Worm (Caenorhabditis elegans) whole organism, L1 larva: ENCODE results near the gene str-94.
A peak's percentile ranks its signal among the peaks of the same experiment; 100 is the strongest.

Source experiments
- C04F5.9 ChIP-seq: sonication (generic microtip); optimal IDR thresholded peaks from 2 replicates; lab custom pipeline; 2016; ENCODE audit warnings: missing genetic modification characterization, missing compliant biosample characterization
- C16A3.4 ChIP-seq: fragments of 150-350 bp; optimal IDR thresholded peaks from 2 replicates; lab custom pipeline; 2014; ENCODE audit warnings: missing biosample characterization, missing genetic modification characterization
- F16B12.6 ChIP-seq: fragments of 150-350 bp; optimal IDR thresholded peaks from 2 replicates; lab custom pipeline; 2014; ENCODE audit warnings: missing biosample characterization, missing genetic modification characterization
- Y116A8C.19 ChIP-seq: sonication (generic microtip); optimal IDR thresholded peaks from 2 replicates; lab custom pipeline; 2016; ENCODE audit warnings: missing compliant biosample characterization, missing genetic modification characterization, borderline replicate concordance
- alr-1 ChIP-seq: fragments of 200-800 bp; sonication (Bioruptor generic); optimal IDR thresholded peaks from 2 replicates; lab custom pipeline; 2018; ENCODE audit warnings: borderline replicate concordance, mild to moderate bottlenecking, missing genetic modification characterization, missing compliant biosample characterization
- ama-1 ChIP-seq: fragments of 150-350 bp; optimal IDR thresholded peaks from 2 replicates; lab custom pipeline; 2014
- blmp-1 ChIP-seq: fragments of 150-350 bp; optimal IDR thresholded peaks from 2 replicates; lab custom pipeline; 2014; ENCODE audit warnings: missing biosample characterization, missing genetic modification characterization
- ceh-82 ChIP-seq, 3 experiments: fragments of 150-350 bp in 1 of 3; sonication (generic microtip) in 2 of 3; optimal IDR thresholded peaks; 2 replicates each; lab custom pipeline; 2014 to 2017; ENCODE audit warnings: missing biosample characterization in 3 of 3, missing genetic modification characterization in 3 of 3
- ceh-90 ChIP-seq: sonication (generic microtip); optimal IDR thresholded peaks from 2 replicates; lab custom pipeline; 2016; ENCODE audit warnings: missing genetic modification characterization, missing compliant biosample characterization
- dsc-1 ChIP-seq: sonication (generic microtip); optimal IDR thresholded peaks from 2 replicates; lab custom pipeline; 2016; ENCODE audit warnings: mild to moderate bottlenecking, missing genetic modification characterization, missing compliant biosample characterization
- efl-1 ChIP-seq, 4 experiments: fragments of 150-350 bp; optimal IDR thresholded peaks in 3 of 4; peaks in 1 of 4; 1 replicate in 1 of 4; 2 replicates in 3 of 4; lab custom pipeline; 2014; ENCODE audit warnings: missing biosample characterization in 2 of 4, missing genetic modification characterization in 2 of 4, missing genetic modification reagents in 2 of 4
- efl-3 ChIP-seq: fragments of 200-800 bp; sonication (Bioruptor generic); optimal IDR thresholded peaks from 2 replicates; lab custom pipeline; 2018; ENCODE audit warnings: mild to moderate bottlenecking, missing genetic modification characterization, missing compliant biosample characterization
- egl-27 ChIP-seq, 2 experiments: fragments of 150-350 bp in 1 of 2; sonication (generic microtip); optimal IDR thresholded peaks; 3 replicates each; lab custom pipeline; 2017 to 2018; ENCODE audit warnings: missing biosample characterization in 2 of 2, missing genetic modification characterization in 2 of 2, missing genetic modification reagents in 2 of 2
- elt-2 ChIP-seq: sonication (generic microtip); optimal IDR thresholded peaks from 2 replicates; lab custom pipeline; 2016; ENCODE audit warnings: missing genetic modification characterization, mild to moderate bottlenecking, inconsistent platforms, missing compliant biosample characterization, missing genetic modification reagents
- elt-3 ChIP-seq, 6 experiments: fragments of 150-350 bp in 1 of 6; sonication (generic microtip); optimal IDR thresholded peaks; 2 replicates each; lab custom pipeline; 2017 to 2018; ENCODE audit warnings: missing biosample characterization in 6 of 6, missing genetic modification characterization in 6 of 6, inconsistent platforms in 1 of 6
- fkh-10 ChIP-seq: sonication (generic microtip); optimal IDR thresholded peaks from 2 replicates; lab custom pipeline; 2017; ENCODE audit warnings: missing biosample characterization, missing genetic modification reagents, missing genetic modification characterization
- fkh-8 ChIP-seq: sonication (generic microtip); optimal IDR thresholded peaks from 2 replicates; lab custom pipeline; 2016; ENCODE audit warnings: mild to moderate bottlenecking, missing genetic modification characterization, missing compliant biosample characterization
- grh-1 ChIP-seq: fragments of 200-800 bp; sonication (Bioruptor generic); IDR thresholded peaks from 2 replicates; pipeline ENCODE4 v1.3.6; 2022; ENCODE audit warnings: missing genetic modification reagents, missing genetic modification characterization, missing compliant biosample characterization
- jun-1 ChIP-seq: fragments of 150-350 bp; optimal IDR thresholded peaks from 2 replicates; lab custom pipeline; 2014; ENCODE audit warnings: missing biosample characterization, missing genetic modification reagents, missing genetic modification characterization
- lin-13 ChIP-seq: fragments of 150-350 bp; optimal IDR thresholded peaks from 2 replicates; lab custom pipeline; 2014; ENCODE audit warnings: missing biosample characterization, missing genetic modification reagents, missing genetic modification characterization
- lin-14 ChIP-seq: fragments of 200-800 bp; sonication (Bioruptor generic); optimal IDR thresholded peaks from 2 replicates; lab custom pipeline; 2018; ENCODE audit warnings: mild to moderate bottlenecking, missing genetic modification characterization, moderate library complexity, missing compliant biosample characterization
- lin-35 ChIP-seq, 2 experiments: fragments of 150-350 bp; optimal IDR thresholded peaks; 2 replicates each; lab custom pipeline; 2014; ENCODE audit warnings: missing biosample characterization in 2 of 2, missing genetic modification characterization in 2 of 2, missing genetic modification reagents in 2 of 2
- lin-39 ChIP-seq: fragments of 150-350 bp; optimal IDR thresholded peaks from 2 replicates; lab custom pipeline; 2014; ENCODE audit warnings: missing biosample characterization, missing genetic modification reagents, missing genetic modification characterization
- lir-3 ChIP-seq: sonication (generic microtip); optimal IDR thresholded peaks from 2 replicates; lab custom pipeline; 2016; ENCODE audit warnings: mild to moderate bottlenecking, missing genetic modification characterization, moderate library complexity, missing compliant biosample characterization; ENCODE audit not compliant: poor library complexity
- lsy-2 ChIP-seq, 2 experiments: fragments of 150-350 bp; optimal IDR thresholded peaks; 2 replicates each; lab custom pipeline; 2014; ENCODE audit warnings: missing biosample characterization in 2 of 2, missing genetic modification characterization in 2 of 2
- mdl-1 ChIP-seq, 2 experiments: fragments of 150-350 bp; optimal IDR thresholded peaks; 2 replicates each; lab custom pipeline; 2014 to 2017; ENCODE audit warnings: missing biosample characterization in 2 of 2, missing genetic modification characterization in 2 of 2, inconsistent platforms in 1 of 2
- nhr-11 ChIP-seq: fragments of 150-350 bp; optimal IDR thresholded peaks from 2 replicates; lab custom pipeline; 2014; ENCODE audit warnings: missing biosample characterization, missing genetic modification characterization
- nhr-19 ChIP-seq: fragments of 200-800 bp; sonication (Bioruptor generic); conservative IDR thresholded peaks from 2 replicates; pipeline ENCODE4 v1.3.6; 2022; ENCODE audit warnings: missing genetic modification characterization, missing compliant biosample characterization
- nhr-71 ChIP-seq: sonication (generic microtip); optimal IDR thresholded peaks from 2 replicates; lab custom pipeline; 2016; ENCODE audit warnings: mild to moderate bottlenecking, missing genetic modification characterization, moderate library complexity, missing compliant biosample characterization
- nhr-76 ChIP-seq: sonication (generic microtip); optimal IDR thresholded peaks from 2 replicates; lab custom pipeline; 2017; ENCODE audit warnings: missing biosample characterization, missing genetic modification characterization
- nhr-77 ChIP-seq: fragments of 150-350 bp; optimal IDR thresholded peaks from 2 replicates; lab custom pipeline; 2014; ENCODE audit warnings: missing biosample characterization, missing genetic modification characterization
- pag-3 ChIP-seq: sonication (generic microtip); optimal IDR thresholded peaks from 2 replicates; lab custom pipeline; 2017; ENCODE audit warnings: missing genetic modification characterization, mild to moderate bottlenecking, missing compliant biosample characterization, antibody characterized with exemption, borderline replicate concordance; ENCODE audit not compliant: insufficient read depth
- rnt-1 ChIP-seq: sonication (generic microtip); optimal IDR thresholded peaks from 2 replicates; lab custom pipeline; 2016; ENCODE audit warnings: mild to moderate bottlenecking, missing genetic modification characterization, moderate library complexity, missing compliant biosample characterization
- snpc-4 ChIP-seq: fragments of 150-350 bp; optimal IDR thresholded peaks from 2 replicates; lab custom pipeline; 2014; ENCODE audit warnings: missing biosample characterization, missing genetic modification characterization
- sox-4 ChIP-seq: sonication (generic microtip); optimal IDR thresholded peaks from 2 replicates; lab custom pipeline; 2016; ENCODE audit warnings: missing genetic modification characterization, missing compliant biosample characterization
- sup-37 ChIP-seq: fragments of 200-800 bp; sonication (Bioruptor generic); optimal IDR thresholded peaks from 2 replicates; lab custom pipeline; 2018; ENCODE audit warnings: mild to moderate bottlenecking, missing genetic modification characterization, missing compliant biosample characterization
- unc-30 ChIP-seq: sonication (generic microtip); optimal IDR thresholded peaks from 2 replicates; lab custom pipeline; 2017; ENCODE audit warnings: missing biosample characterization, missing genetic modification characterization
- vab-15 ChIP-seq: sonication (generic microtip); optimal IDR thresholded peaks from 2 replicates; lab custom pipeline; 2017; ENCODE audit warnings: missing genotype, mild to moderate bottlenecking, missing genetic modification characterization, missing compliant biosample characterization

The str-94 gene

DNA sequence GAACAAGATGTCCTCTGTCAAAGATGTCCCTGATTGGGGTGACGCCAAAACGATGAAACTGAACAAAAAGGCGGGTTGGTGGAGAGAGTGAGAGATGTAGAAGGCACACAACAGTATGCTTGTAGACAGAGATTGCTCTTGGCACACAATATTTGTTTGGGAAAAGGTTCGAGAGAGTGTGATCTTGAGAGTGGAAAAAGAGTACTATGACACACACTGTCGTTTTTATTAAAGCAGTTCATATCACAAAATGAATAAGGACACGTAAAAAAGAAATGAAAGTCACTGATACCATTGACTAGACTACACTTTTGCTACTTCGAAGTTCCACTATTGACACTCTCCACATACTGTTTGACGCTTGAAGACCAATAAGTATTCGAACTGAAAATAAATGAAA is 6.4 kb upstream of the str-94 start (continued):
- peak in 1 of 2 experiments; percentile 16 for TF ChIP-seq lin-35 (GFP tag; optimal IDR thresholded peaks at IDR 0.05; lab: Kevin White, UChicago)
- no peak for TF ChIP-seq efl-1 (optimal IDR thresholded peaks at IDR 0.05; lab: Kevin White, UChicago)
- peak in 1 of 2 experiments; percentile 81 for TF ChIP-seq efl-1 (GFP tag; optimal IDR thresholded peaks at IDR 0.05 in 1 of 2; lab: Kevin White, UChicago)
- TF ChIP-seq grh-1 (GFP tag; lab: Robert Waterston, UW), result no peak
- TF ChIP-seq lin-39, result no peak
- peak; percentile 37 for TF ChIP-seq lin-14
- TF ChIP-seq unc-30 (tag; lab: Kevin White, UChicago), result no peak

DNA sequence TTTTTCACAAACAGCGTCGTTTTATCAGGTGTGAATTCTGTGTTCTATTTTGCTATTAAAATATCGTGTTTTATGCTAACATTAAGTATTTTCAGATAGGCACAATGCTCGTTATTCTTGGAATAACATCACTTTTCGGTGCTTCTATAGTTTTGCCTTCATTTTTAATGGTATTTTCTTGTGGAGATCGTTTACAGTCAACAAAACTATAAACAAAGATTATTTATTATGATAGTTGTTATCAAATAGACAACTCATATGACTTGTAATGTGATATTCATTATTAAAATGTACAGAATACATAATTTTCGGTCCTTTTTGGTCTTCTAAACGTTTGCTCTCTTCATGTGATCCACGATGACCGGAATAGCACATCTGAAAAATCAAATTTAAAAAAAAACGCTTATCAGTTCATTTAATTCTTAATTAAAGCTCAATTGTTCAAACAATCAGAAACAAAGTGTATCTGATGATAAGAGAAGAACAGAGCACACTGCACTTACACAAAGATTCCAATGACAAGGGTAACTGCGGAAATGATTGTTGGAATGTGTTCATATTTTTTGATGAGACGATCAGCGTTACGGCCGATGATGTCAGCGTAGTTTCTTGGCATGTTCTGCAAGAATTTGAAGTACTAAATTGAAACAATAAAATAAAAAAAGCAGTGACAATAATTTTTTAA is 5.0 kb upstream of the str-94 start, which contains the start of gene F07C3.9:
TSS of gene F07C3.9 (minus strand) at position 635 of the 685 bp plus-strand sequence.
- TF ChIP-seq efl-1 (optimal IDR thresholded peaks at IDR 0.05; lab: Kevin White, UChicago) (no peak), efl-1 (GFP tag; optimal IDR thresholded peaks at IDR 0.05 in 1 of 2; lab: Kevin White, UChicago) (peak in 1 of 2 experiments; percentile 23), vab-15 (no peak), fkh-8 (tag; lab: Kevin White, UChicago) (no peak), nhr-71 (tag; lab: Kevin White, UChicago) (no peak), lin-13 (GFP tag; lab: Kevin White, UChicago) (no peak), nhr-76 (no peak), nhr-11 (tag; lab: Kevin White, UChicago) (no peak), alr-1 (tag; lab: Kevin White, UChicago) (no peak), ama-1 (lab: Kevin White, UChicago) (no peak), lin-35 (GFP tag; optimal IDR thresholded peaks at IDR 0.05; lab: Kevin White, UChicago) (no peak), nhr-77 (tag; lab: Kevin White, UChicago) (no peak), elt-2 (tag; lab: Kevin White, UChicago) (peak; percentile 77), dsc-1 (no peak), sox-4 (tag; lab: Kevin White, UChicago) (no peak)
- TF ChIP-seq, all 84 proteins: peak for 2

ce11 chrV:9249932-9250331 is 826 bp upstream of the str-94 start, which contains the start of gene ptd-2:
ptd-2 (plus strand) TSS chrV:9250232.
- no peak for TF ChIP-seq fkh-10 (GFP tag; lab: Kevin White, UChicago)
- TF ChIP-seq nhr-77 (tag; lab: Kevin White, UChicago), result no peak
- no peak for TF ChIP-seq elt-3 (tag; optimal IDR thresholded peaks at IDR 0.05; lab: Kevin White, UChicago)
- no peak for TF ChIP-seq blmp-1 (tag; lab: Kevin White, UChicago)
- TF ChIP-seq lir-3 (tag; lab: Kevin White, UChicago), result no peak
- no peak for TF ChIP-seq Y116A8C.19 (tag; lab: Kevin White, UChicago)
- no peak for TF ChIP-seq C16A3.4 (tag; lab: Kevin White, UChicago)
- TF ChIP-seq C04F5.9 (tag; lab: Kevin White, UChicago), result no peak
- no peak for TF ChIP-seq egl-27 (tag; optimal IDR thresholded peaks at IDR 0.05; lab: Kevin White, UChicago)
- no peak for TF ChIP-seq jun-1 (tag; lab: Kevin White, UChicago)
- TF ChIP-seq sox-4 (tag; lab: Kevin White, UChicago), result no peak
- no peak for TF ChIP-seq mdl-1 (tag; optimal IDR thresholded peaks at IDR 0.05; lab: Kevin White, UChicago)
- TF ChIP-seq dsc-1, result no peak
- TF ChIP-seq snpc-4 (tag; lab: Kevin White, UChicago), result no peak
- no peak for TF ChIP-seq sup-37 (GFP tag; lab: Kevin White, UChicago)
- TF ChIP-seq ceh-90 (tag; lab: Kevin White, UChicago), result no peak

ce11 chrV:9247416-9247815 is 1.7 kb downstream of the str-94 start:
- peak; percentile 86 for TF ChIP-seq pag-3
- no peak for TF ChIP-seq efl-3 (GFP tag; lab: Kevin White, UChicago)
- TF ChIP-seq mdl-1 (tag; optimal IDR thresholded peaks at IDR 0.05; lab: Kevin White, UChicago), result peak in 1 of 2 experiments; percentile 34
- peak; percentile 16 to 34 for TF ChIP-seq efl-1 (optimal IDR thresholded peaks at IDR 0.05; lab: Kevin White, UChicago)
- TF ChIP-seq efl-1 (GFP tag; optimal IDR thresholded peaks at IDR 0.05 in 1 of 2; lab: Kevin White, UChicago), result no peak
- peak; percentile 35 for TF ChIP-seq nhr-19 (GFP tag; lab: Robert Waterston, UW)
- TF ChIP-seq lin-35 (GFP tag; optimal IDR thresholded peaks at IDR 0.05; lab: Kevin White, UChicago), result peak in 1 of 2 experiments; percentile 0
- TF ChIP-seq rnt-1 (tag; lab: Kevin White, UChicago), result peak; percentile 43
- peak; percentile 85 for TF ChIP-seq lin-14
- peak; percentile 60 for TF ChIP-seq nhr-71 (tag; lab: Kevin White, UChicago)
- peak; percentile 26 for TF ChIP-seq dsc-1
- peak in 1 of 3 experiments; percentile 44 for TF ChIP-seq ceh-82 (tag; optimal IDR thresholded peaks at IDR 0.05; lab: Kevin White, UChicago)
- peak; percentile 8 to 20 for TF ChIP-seq lsy-2 (tag; optimal IDR thresholded peaks at IDR 0.05; lab: Kevin White, UChicago)
- no peak for TF ChIP-seq F16B12.6 (tag; lab: Kevin White, UChicago)
- TF ChIP-seq lin-39, result no peak
